Fruit fly (Drosophila melanogaster) whole organism, embryonic: ENCODE results near the gene CG10252.
A peak's percentile ranks its signal among the peaks of the same experiment; 100 is the strongest.

ENCODE experiments used
- ATbp ChIP-seq: fragments of 200-800 bp; sonication (Bioruptor generic); optimal IDR thresholded peaks from 2 replicates; lab custom pipeline; 2017; ENCODE audit warnings: missing biosample characterization, mild to moderate bottlenecking, missing genetic modification characterization, missing genetic modification reagents
- Abd-B ChIP-seq: fragments of 200-800 bp; sonication (Bioruptor generic); optimal IDR thresholded peaks from 2 replicates; lab custom pipeline; 2018; ENCODE audit warnings: missing biosample characterization, mild to moderate bottlenecking, missing genetic modification characterization, moderate library complexity
- Ada2b ChIP-seq: fragments of 200-800 bp; sonication (Bioruptor generic); IDR thresholded peaks from 2 replicates; pipeline ENCODE4 v1.3.6; 2022; ENCODE audit warnings: missing biosample characterization, missing genetic modification characterization
- Bteb2 ChIP-seq: fragments of 200-800 bp; sonication (Bioruptor generic); optimal IDR thresholded peaks from 2 replicates; lab custom pipeline; 2016; ENCODE audit warnings: missing biosample characterization, missing genetic modification characterization
- CG11456 ChIP-seq: fragments of 200-800 bp; sonication (Bioruptor generic); IDR thresholded peaks from 3 replicates; pipeline ENCODE4 v1.3.6; 2022; ENCODE audit warnings: missing biosample characterization, missing genetic modification characterization
- CG11723 ChIP-seq: fragments of 200-800 bp; sonication (Bioruptor generic); optimal IDR thresholded peaks from 2 replicates; lab custom pipeline; 2017; ENCODE audit warnings: missing biosample characterization, mild to moderate bottlenecking, missing genetic modification characterization
- CG1233 ChIP-seq: fragments of 200-800 bp; sonication (Bioruptor generic); optimal IDR thresholded peaks from 4 replicates; lab custom pipeline; 2018; ENCODE audit warnings: missing biosample characterization, mild to moderate bottlenecking, missing genetic modification characterization
- CG13123 ChIP-seq: fragments of 200-800 bp; sonication (Bioruptor generic); optimal IDR thresholded peaks from 2 replicates; lab custom pipeline; 2016; ENCODE audit warnings: missing biosample characterization, missing genetic modification characterization
- CG13424 ChIP-seq: fragments of 200-800 bp; sonication (Bioruptor generic); optimal IDR thresholded peaks from 2 replicates; lab custom pipeline; 2019; ENCODE audit warnings: missing biosample characterization, mild to moderate bottlenecking, missing genetic modification characterization, moderate library complexity
- CG14965 ChIP-seq: fragments of 200-800 bp; sonication (Bioruptor generic); optimal IDR thresholded peaks from 2 replicates; lab custom pipeline; 2016; ENCODE audit warnings: missing biosample characterization, missing genetic modification characterization, borderline replicate concordance
- CG17612 ChIP-seq: fragments of 200-800 bp; sonication (Bioruptor generic); IDR thresholded peaks from 2 replicates; pipeline ENCODE4 v1.3.6; 2022; ENCODE audit warnings: missing biosample characterization, missing genetic modification characterization
- CG18011 ChIP-seq: fragments of 200-800 bp; sonication (Bioruptor generic); optimal IDR thresholded peaks from 2 replicates; lab custom pipeline; 2017; ENCODE audit warnings: missing biosample characterization, missing genetic modification characterization, mild to moderate bottlenecking, moderate library complexity, missing genotype
- CG18764 ChIP-seq: fragments of 200-800 bp; sonication (Bioruptor generic); optimal IDR thresholded peaks from 3 replicates; lab custom pipeline; 2016; ENCODE audit warnings: missing biosample characterization, missing genetic modification characterization
- CG2129 ChIP-seq: fragments of 200-800 bp; sonication (Bioruptor generic); IDR thresholded peaks from 2 replicates; pipeline ENCODE4 v1.3.6; 2022; ENCODE audit warnings: missing biosample characterization, missing genetic modification characterization; ENCODE audit not compliant: partially characterized antibody
- CG31365 ChIP-seq: fragments of 200-800 bp; sonication (Bioruptor generic); optimal IDR thresholded peaks from 2 replicates; lab custom pipeline; 2018; ENCODE audit warnings: missing biosample characterization, mild to moderate bottlenecking, missing genetic modification characterization
- CG33557 ChIP-seq: fragments of 200-800 bp; sonication (Bioruptor generic); optimal IDR thresholded peaks from 2 replicates; lab custom pipeline; 2019; ENCODE audit warnings: missing biosample characterization, mild to moderate bottlenecking, missing genetic modification characterization, moderate library complexity
- CG6272 ChIP-seq: fragments of 200-800 bp; sonication (Bioruptor generic); IDR thresholded peaks from 2 replicates; pipeline ENCODE4 v1.3.6; 2022; ENCODE audit warnings: missing biosample characterization, missing genetic modification characterization
- CG7963 ChIP-seq: fragments of 200-800 bp; sonication (Bioruptor generic); IDR thresholded peaks from 3 replicates; pipeline ENCODE4 v1.3.6; 2022; ENCODE audit warnings: missing biosample characterization, missing genetic modification characterization; ENCODE audit not compliant: partially characterized antibody
- CG8388 ChIP-seq: fragments of 200-800 bp; sonication (Bioruptor generic); optimal IDR thresholded peaks from 2 replicates; lab custom pipeline; 2019; ENCODE audit warnings: missing biosample characterization, mild to moderate bottlenecking, missing genetic modification characterization, moderate library complexity
- CkIIα-i1 ChIP-seq: fragments of 200-800 bp; sonication (Bioruptor generic); IDR thresholded peaks from 2 replicates; pipeline ENCODE4 v1.3.6; 2022; ENCODE audit warnings: missing biosample characterization, missing genetic modification characterization
- Dek ChIP-seq: fragments of 200-800 bp; sonication (Bioruptor generic); optimal IDR thresholded peaks from 3 replicates; lab custom pipeline; 2019; ENCODE audit warnings: missing biosample characterization, mild to moderate bottlenecking, missing genetic modification characterization, moderate library complexity
- E2f2 ChIP-seq: fragments of 200-800 bp; sonication (Bioruptor generic); IDR thresholded peaks from 2 replicates; pipeline ENCODE4 v1.3.6; 2022; ENCODE audit warnings: missing biosample characterization, missing genetic modification characterization
- Gsc ChIP-seq: fragments of 200-800 bp; sonication (Bioruptor generic); IDR thresholded peaks from 2 replicates; pipeline ENCODE4 v1.3.6; 2022; ENCODE audit warnings: missing biosample characterization, missing genetic modification characterization
- H2.0 ChIP-seq: fragments of 200-800 bp; sonication (Bioruptor generic); IDR thresholded peaks from 2 replicates; pipeline ENCODE4 v1.3.6; 2022; ENCODE audit warnings: missing biosample characterization, missing genetic modification characterization
- Hey ChIP-seq: fragments of 200-800 bp; sonication (Bioruptor generic); optimal IDR thresholded peaks from 3 replicates; lab custom pipeline; 2018; ENCODE audit warnings: missing biosample characterization, mild to moderate bottlenecking, missing genetic modification characterization
- Hr51 ChIP-seq, 2 experiments: fragments of 200-800 bp; sonication (Bioruptor generic); optimal IDR thresholded peaks; 2 replicates in 1 of 2; 3 replicates in 1 of 2; lab custom pipeline; 2016 to 2018; ENCODE audit warnings: missing biosample characterization in 2 of 2, missing genetic modification characterization in 2 of 2, mild to moderate bottlenecking in 1 of 2, moderate library complexity in 1 of 2
- Hr78 ChIP-seq, 2 experiments: fragments of 200-800 bp in 1 of 2; fragments of >200 bp in 1 of 2; sonication (Bioruptor generic) in 1 of 2; optimal IDR thresholded peaks; 2 replicates each; lab custom pipeline; 2017 to 2019; ENCODE audit warnings: missing biosample characterization in 2 of 2, missing genetic modification characterization in 2 of 2, mild to moderate bottlenecking in 1 of 2, moderate library complexity in 1 of 2
- Hsf ChIP-seq: fragments of 200-800 bp; sonication (Bioruptor generic); optimal IDR thresholded peaks from 3 replicates; lab custom pipeline; 2016; ENCODE audit warnings: missing biosample characterization, missing genetic modification characterization
- Lhr ChIP-seq: fragments of 200-800 bp; sonication (Bioruptor generic); optimal IDR thresholded peaks from 3 replicates; lab custom pipeline; 2017; ENCODE audit warnings: mild to moderate bottlenecking, missing biosample characterization, missing genetic modification reagents, missing genetic modification characterization
- MESR4 ChIP-seq: fragments of 200-800 bp; sonication (Bioruptor generic); optimal IDR thresholded peaks from 2 replicates; lab custom pipeline; 2018; ENCODE audit warnings: missing biosample characterization, mild to moderate bottlenecking, missing genetic modification characterization, moderate library complexity
- Mes4 ChIP-seq: fragments of 200-800 bp; sonication (Bioruptor generic); optimal IDR thresholded peaks from 2 replicates; lab custom pipeline; 2016; ENCODE audit warnings: missing biosample characterization, missing genetic modification characterization
- Nf-YC ChIP-seq: fragments of 200-800 bp; optimal IDR thresholded peaks from 3 replicates; lab custom pipeline; 2019; ENCODE audit warnings: missing biosample characterization, mild to moderate bottlenecking, missing genetic modification characterization, moderate library complexity
- Spps ChIP-seq: fragments of 200-800 bp; sonication (Bioruptor generic); optimal IDR thresholded peaks from 2 replicates; lab custom pipeline; 2018; ENCODE audit warnings: missing biosample characterization, mild to moderate bottlenecking, missing genetic modification characterization
- Tbp ChIP-seq: fragments of >200 bp; optimal IDR thresholded peaks from 2 replicates; lab custom pipeline; 2018; ENCODE audit warnings: missing biosample characterization, missing genetic modification characterization
- dan ChIP-seq: fragments of 200-800 bp; sonication (Bioruptor generic); IDR thresholded peaks from 2 replicates; pipeline ENCODE4 v1.3.6; 2022; ENCODE audit warnings: missing biosample characterization, missing genetic modification characterization
- dimm ChIP-seq: fragments of 200-800 bp; sonication (Bioruptor generic); IDR thresholded peaks from 2 replicates; pipeline ENCODE4 v1.3.6; 2022; ENCODE audit warnings: missing biosample characterization, missing genetic modification characterization
- fd3F ChIP-seq: fragments of 200-800 bp; sonication (Bioruptor generic); optimal IDR thresholded peaks from 2 replicates; lab custom pipeline; 2018; ENCODE audit warnings: missing biosample characterization, mild to moderate bottlenecking, missing genetic modification characterization, moderate library complexity
- klu ChIP-seq: fragments of 200-800 bp; sonication (Bioruptor generic); IDR thresholded peaks from 2 replicates; pipeline ENCODE4 v1.3.6; 2022; ENCODE audit warnings: missing biosample characterization, missing genetic modification characterization
- kni ChIP-seq: fragments of 200-800 bp; sonication (Bioruptor generic); optimal IDR thresholded peaks from 3 replicates; lab custom pipeline; 2017; ENCODE audit warnings: mild to moderate bottlenecking, missing biosample characterization, missing genetic modification reagents, missing genetic modification characterization
- knrl ChIP-seq: fragments of 200-800 bp; sonication (Bioruptor generic); IDR thresholded peaks from 3 replicates; pipeline ENCODE4 v1.3.6; 2022; ENCODE audit warnings: missing biosample characterization, missing genetic modification characterization; ENCODE audit not compliant: partially characterized antibody
- lmd ChIP-seq: fragments of 200-800 bp; sonication (Bioruptor generic); IDR thresholded peaks from 2 replicates; pipeline ENCODE4 v1.3.6; 2022; ENCODE audit warnings: missing biosample characterization, missing genetic modification characterization
- onecut ChIP-seq: fragments of 200-800 bp; sonication (Bioruptor generic); IDR thresholded peaks from 2 replicates; pipeline ENCODE4 v1.3.6; 2022; ENCODE audit warnings: missing biosample characterization, missing genetic modification characterization
- repo ChIP-seq: fragments of 200-800 bp; sonication (Bioruptor generic); optimal IDR thresholded peaks from 2 replicates; lab custom pipeline; 2016; ENCODE audit warnings: missing biosample characterization, missing genetic modification characterization
- schlank ChIP-seq: fragments of 200-800 bp; sonication (Bioruptor generic); optimal IDR thresholded peaks from 2 replicates; lab custom pipeline; 2018; ENCODE audit warnings: missing biosample characterization, mild to moderate bottlenecking, missing genetic modification characterization
- scrt ChIP-seq: fragments of 200-800 bp; sonication (Bioruptor generic); optimal IDR thresholded peaks from 2 replicates; lab custom pipeline; 2018; ENCODE audit warnings: missing biosample characterization, mild to moderate bottlenecking, missing genetic modification characterization, moderate library complexity
- sisA ChIP-seq: fragments of 200-800 bp; sonication (Bioruptor generic); IDR thresholded peaks from 2 replicates; pipeline ENCODE4 v1.3.6; 2022; ENCODE audit warnings: missing biosample characterization, missing genetic modification characterization
- slbo ChIP-seq: fragments of 200-800 bp; sonication (Bioruptor generic); IDR thresholded peaks from 2 replicates; pipeline ENCODE4 v1.3.6; 2022; ENCODE audit warnings: missing biosample characterization, missing genetic modification characterization
- stwl ChIP-seq: fragments of 200-800 bp; sonication (Bioruptor generic); optimal IDR thresholded peaks from 3 replicates; lab custom pipeline; 2018; ENCODE audit warnings: missing biosample characterization, mild to moderate bottlenecking, missing genetic modification characterization, moderate library complexity
- toy ChIP-seq: fragments of 200-800 bp; sonication (Bioruptor generic); IDR thresholded peaks from 2 replicates; pipeline ENCODE4 v1.3.6; 2022; ENCODE audit warnings: missing biosample characterization, missing genetic modification characterization
- zen2 ChIP-seq: fragments of 200-800 bp; sonication (Bioruptor generic); IDR thresholded peaks from 3 replicates; pipeline ENCODE4 v1.3.6; 2022; ENCODE audit warnings: missing biosample characterization, missing genetic modification characterization; ENCODE audit not compliant: partially characterized antibody

The CG10252 gene

dm6 chr3R:23726740-23727139 is 30.7 kb upstream of the CG10252 start (continued):
- peak; percentile 79 for TF ChIP-seq lmd
- TF ChIP-seq fd3F (GFP tag; lab: Kevin White, UChicago): peak; percentile 77
- TF ChIP-seq Gsc: no peak
- TF ChIP-seq knrl (GFP tag; lab: Robert Waterston, UW): no peak
- TF ChIP-seq ATbp (GFP tag; lab: Kevin White, UChicago): peak; percentile 46
- peak; percentile 36 for TF ChIP-seq CG11723 (GFP tag; lab: Kevin White, UChicago)
- no peak for TF ChIP-seq dan (GFP tag; lab: Robert Waterston, UW)
- TF ChIP-seq Nf-YC: peak; percentile 35
- TF ChIP-seq CG6272 (GFP tag; lab: Robert Waterston, UW): peak; percentile 43; the same call in 1 of the 2 replicates
- TF ChIP-seq E2f2 (GFP tag; lab: Robert Waterston, UW): peak; percentile 56; the same call in 1 of the 2 replicates
- peak; percentile 1 for TF ChIP-seq CG31365 (tag; lab: Kevin White, UChicago)
- no peak for TF ChIP-seq kni (GFP tag; lab: Kevin White, UChicago)
- TF ChIP-seq toy (GFP tag; lab: Robert Waterston, UW): peak; percentile 59
- peak; percentile 16 for TF ChIP-seq Mes4 (GFP tag; lab: Kevin White, UChicago)
- TF ChIP-seq Hey (tag; lab: Kevin White, UChicago): no peak
- TF ChIP-seq CG13424: peak; percentile 63
- peak; percentile 72 for TF ChIP-seq CG18011 (GFP tag; lab: Kevin White, UChicago)
- peak; percentile 75 for TF ChIP-seq Bteb2 (GFP tag; lab: Kevin White, UChicago)
- peak; percentile 80 for TF ChIP-seq H2.0 (GFP tag; lab: Robert Waterston, UW)
- TF ChIP-seq dimm: no peak
- TF ChIP-seq CG8388 (GFP tag; lab: Kevin White, UChicago): peak; percentile 31
- no peak for TF ChIP-seq CG7963 (GFP tag; lab: Robert Waterston, UW)
- TF ChIP-seq CG17612: peak; percentile 80
- TF ChIP-seq stwl (tag; lab: Kevin White, UChicago): no peak
- peak; percentile 71 for TF ChIP-seq Dek (tag; lab: Kevin White, UChicago)
- peak; percentile 72 for TF ChIP-seq sisA
- peak; percentile 45 to 86 for TF ChIP-seq Hr51 (GFP tag; optimal IDR thresholded peaks at IDR 0.05; lab: Kevin White, UChicago)
- no peak for TF ChIP-seq CG13123
- peak; percentile 92 for TF ChIP-seq slbo (GFP tag; lab: Robert Waterston, UW)
- TF ChIP-seq onecut (GFP tag; lab: Robert Waterston, UW): no peak
- peak; percentile 70 for TF ChIP-seq CG1233 (GFP tag; lab: Kevin White, UChicago)
- peak; percentile 74 for TF ChIP-seq Hsf
- TF ChIP-seq klu (GFP tag; lab: Robert Waterston, UW): peak; percentile 77
- TF ChIP-seq Tbp (GFP tag; lab: Kevin White, UChicago): no peak
- TF ChIP-seq Lhr (GFP tag; lab: Kevin White, UChicago): no peak
- peak; percentile 85 for TF ChIP-seq Ada2b (GFP tag; lab: Robert Waterston, UW)
- peak; percentile 58 for TF ChIP-seq Abd-B (GFP tag; lab: Kevin White, UChicago)
- no peak for TF ChIP-seq CG2129 (GFP tag; lab: Robert Waterston, UW)
- TF ChIP-seq scrt (GFP tag; lab: Kevin White, UChicago): peak; percentile 78
- TF ChIP-seq CG11456 (GFP tag; lab: Robert Waterston, UW): peak; percentile 75; the same call in 2 of the 3 replicates
- TF ChIP-seq CkIIα-i1 (GFP tag; lab: Robert Waterston, UW): no peak
- no peak for TF ChIP-seq CG14965 (GFP tag; lab: Kevin White, UChicago)
- TF ChIP-seq schlank: peak; percentile 72
- peak; percentile 64 for TF ChIP-seq CG18764 (GFP tag; lab: Kevin White, UChicago)
- no peak for TF ChIP-seq CG33557 (GFP tag; lab: Kevin White, UChicago)
- TF ChIP-seq Spps (tag; lab: Kevin White, UChicago): peak; percentile 23
- TF ChIP-seq repo: peak; percentile 13
- TF ChIP-seq MESR4 (GFP tag; lab: Kevin White, UChicago): no peak
- TF ChIP-seq zen2: no peak
- TF ChIP-seq Hr78 (GFP tag; optimal IDR thresholded peaks at IDR 0.05; lab: Kevin White, UChicago): no peak
